Worm (Caenorhabditis elegans) whole organism, L2 larva: Measurements from ENCODE around the gene memi-3.

Experiments
- F13H6.1 ChIP-seq: sonication (generic microtip); optimal IDR thresholded peaks from 2 replicates; lab custom pipeline; 2016; ENCODE audit warnings: missing genetic modification characterization, missing compliant biosample characterization
- R02D3.7 ChIP-seq: fragments of 150-350 bp; optimal IDR thresholded peaks from 2 replicates; lab custom pipeline; 2014; ENCODE audit warnings: missing biosample characterization, missing genetic modification characterization
- aly-2 ChIP-seq: fragments of 150-350 bp; optimal IDR thresholded peaks from 2 replicates; lab custom pipeline; 2014; ENCODE audit warnings: missing biosample characterization, missing genetic modification characterization
- egl-27 ChIP-seq: sonication (generic microtip); optimal IDR thresholded peaks from 3 replicates; lab custom pipeline; 2017; ENCODE audit warnings: missing biosample characterization, missing genetic modification reagents, missing genetic modification characterization
- ztf-4 ChIP-seq: fragments of 150-350 bp; optimal IDR thresholded peaks from 2 replicates; lab custom pipeline; 2014; ENCODE audit warnings: missing biosample characterization, missing genetic modification characterization

DNA sequence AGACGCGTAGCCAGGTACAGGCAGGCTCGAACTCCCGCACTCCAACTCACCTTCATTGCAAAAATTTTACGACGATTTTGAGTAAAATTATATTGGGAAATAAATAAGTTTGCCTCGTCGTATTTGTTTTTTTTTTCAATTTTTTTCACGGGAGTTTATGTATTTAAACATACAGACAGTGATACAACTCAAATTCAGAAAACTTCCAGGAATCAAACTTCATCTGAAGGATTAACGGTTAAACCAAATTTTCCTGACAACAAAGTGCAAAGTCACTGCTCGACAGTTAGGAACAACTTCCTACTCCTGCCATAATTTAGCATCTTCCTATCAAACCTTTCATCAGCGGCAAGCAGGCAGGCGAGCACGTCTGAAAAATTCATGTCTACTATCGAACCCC, 21.7 kb upstream of the memi-3 start, which contains the start of gene F22B3.8:
- TF ChIP-seq aly-2 (tag; lab: Kevin White, UChicago), result no peak
- TF ChIP-seq R02D3.7 (tag; lab: Kevin White, UChicago), result no peak
- TF ChIP-seq egl-27, result no peak
- no peak for TF ChIP-seq ztf-4
- no peak for TF ChIP-seq F13H6.1 (tag; lab: Kevin White, UChicago)
